Worm (Caenorhabditis elegans) whole organism, L4/young adult: ENCODE data around the gene grl-25.

Experiments
- dao-5 ChIP-seq: sonication (generic microtip); optimal IDR thresholded peaks from 2 replicates; lab custom pipeline; 2016; ENCODE audit warnings: missing genotype, missing genetic modification characterization, moderate library complexity, missing compliant biosample characterization
- him-1 ChIP-seq: sonication (generic microtip); optimal IDR thresholded peaks from 2 replicates; lab custom pipeline; 2016; ENCODE audit warnings: missing genotype, missing genetic modification reagents, missing genetic modification characterization, missing compliant biosample characterization

DNA sequence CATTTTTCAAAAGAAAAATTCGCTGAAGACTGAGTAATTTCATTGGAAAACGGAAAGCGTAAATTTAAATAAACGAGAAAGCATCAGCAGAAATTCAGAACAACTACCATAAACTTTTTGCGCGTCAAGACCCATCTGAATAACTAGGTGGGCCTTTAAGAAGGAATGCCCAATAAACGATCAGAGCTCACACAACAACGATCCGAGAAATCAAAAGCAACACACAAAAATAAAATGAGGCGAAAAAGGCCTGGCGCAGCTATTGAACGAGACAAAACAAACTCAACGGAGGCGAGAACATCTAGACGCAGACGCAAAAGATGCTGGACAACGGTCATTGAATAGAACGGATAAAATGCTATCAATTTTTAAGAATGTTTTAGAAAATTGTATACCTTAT lies 36.8 kb downstream of the grl-25 start:
- TF ChIP-seq him-1 (no peak), dao-5 (tag; lab: Kevin White, UChicago) (no peak)
